Worm (Caenorhabditis elegans): ENCODE measurements around the gene nlp-50.

The nlp-50 gene

DNA sequence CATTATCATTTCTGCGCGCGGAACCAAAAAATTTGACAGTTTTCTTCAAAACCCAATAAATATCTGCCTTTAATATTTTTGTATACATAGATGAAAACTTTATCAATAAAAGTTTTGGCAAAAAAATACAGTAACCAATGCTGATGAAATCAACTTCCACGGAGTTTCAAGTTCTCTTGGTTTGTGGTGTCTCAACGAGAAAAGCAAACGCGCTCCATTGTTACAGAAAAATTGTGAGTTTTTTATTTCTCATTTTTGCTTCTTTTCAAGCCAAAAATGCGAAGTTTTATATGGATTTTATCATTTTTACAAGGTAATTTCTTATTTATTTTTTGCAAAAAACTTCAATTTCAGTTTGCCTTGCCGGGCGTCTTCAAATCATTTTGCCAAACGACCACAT lies 30.2 kb upstream of the nlp-50 start, which contains the start of gene T14B4.3 (continued):
- TF ChIP-seq sma-9 (GFP tag; optimal IDR thresholded peaks at IDR 0.05) (peak; percentile 51), sma-9 (tag; optimal IDR thresholded peaks at IDR 0.05) (no peak), unc-39 (tag; optimal IDR thresholded peaks at IDR 0.05) (no peak), ztf-4 (tag; optimal IDR thresholded peaks at IDR 0.05) (no peak), unc-55 (GFP tag; optimal IDR thresholded peaks at IDR 0.05) (peak; percentile 87), blmp-1 (tag; optimal IDR thresholded peaks at IDR 0.05; ENCODE audit: insufficient read depth) (no peak), mbf-1 (tag; optimal IDR thresholded peaks at IDR 0.05) (no peak), ZK546.5 (tag; optimal IDR thresholded peaks at IDR 0.05) (no peak)

ce11 chrII:6736066-6736465 lies 28.8 kb upstream of the nlp-50 start, which contains the start of gene mrps-18.C:
Gene mrps-18.C, plus strand, starts transcription at chrII:6736203.
- TF ChIP-seq alr-1 (tag; optimal IDR thresholded peaks at IDR 0.05), result no peak
- TF ChIP-seq nhr-129 (tag; optimal IDR thresholded peaks at IDR 0.05), result no peak
- no peak for TF ChIP-seq lin-39 (tag; optimal IDR thresholded peaks at IDR 0.05)
- no peak for TF ChIP-seq unc-55 (GFP tag; optimal IDR thresholded peaks at IDR 0.05)
- no peak for TF ChIP-seq mdl-1 (tag; optimal IDR thresholded peaks at IDR 0.05)
- no peak for TF ChIP-seq peb-1 (tag; optimal IDR thresholded peaks at IDR 0.05)
- TF ChIP-seq ceh-16 (tag; optimal IDR thresholded peaks at IDR 0.05), result no peak
- no peak for TF ChIP-seq nhr-12 (tag; optimal IDR thresholded peaks at IDR 0.05)
- no peak for TF ChIP-seq ztf-11 (tag; optimal IDR thresholded peaks at IDR 0.05)
- no peak for TF ChIP-seq nhr-77 (tag; optimal IDR thresholded peaks at IDR 0.05)
- TF ChIP-seq crh-2 (tag; optimal IDR thresholded peaks at IDR 0.05), result no peak
- TF ChIP-seq skn-1 (tag; optimal IDR thresholded peaks at IDR 0.05), result no peak
- no peak for TF ChIP-seq nhr-11 (tag; optimal IDR thresholded peaks at IDR 0.05)
- no peak for TF ChIP-seq C34F6.9 (tag; optimal IDR thresholded peaks at IDR 0.05)
- TF ChIP-seq aly-2 (tag; optimal IDR thresholded peaks at IDR 0.05), result no peak
- no peak for TF ChIP-seq Y55F3AM.14 (GFP tag; optimal IDR thresholded peaks at IDR 0.05)
- TF ChIP-seq R02D3.7 (tag; optimal IDR thresholded peaks at IDR 0.05), result no peak
- TF ChIP-seq nhr-237 (tag; optimal IDR thresholded peaks at IDR 0.05), result no peak
- TF ChIP-seq sma-3 (GFP tag; optimal IDR thresholded peaks at IDR 0.05), result no peak

ce11 chrII:6736604-6737003 lies 28.2 kb upstream of the nlp-50 start, which contains the start of gene T14B4.1:
Gene T14B4.1, plus strand, starts transcription at chrII:6736904.
- TF ChIP-seq nhr-21 (tag; optimal IDR thresholded peaks at IDR 0.05), result no peak
- TF ChIP-seq mdl-1 (tag; optimal IDR thresholded peaks at IDR 0.05), result no peak
- no peak for TF ChIP-seq nhr-129 (tag; optimal IDR thresholded peaks at IDR 0.05)
- no peak for TF ChIP-seq nhr-11 (tag; optimal IDR thresholded peaks at IDR 0.05)
- TF ChIP-seq sma-3 (GFP tag; optimal IDR thresholded peaks at IDR 0.05), result no peak
- no peak for TF ChIP-seq mab-5 (tag; optimal IDR thresholded peaks at IDR 0.05)
- no peak for TF ChIP-seq mbf-1 (tag; optimal IDR thresholded peaks at IDR 0.05)
- no peak for TF ChIP-seq ztf-11 (tag; optimal IDR thresholded peaks at IDR 0.05)
- TF ChIP-seq sma-9 (GFP tag; optimal IDR thresholded peaks at IDR 0.05), result no peak
- TF ChIP-seq sma-9 (tag; optimal IDR thresholded peaks at IDR 0.05), result no peak

DNA sequence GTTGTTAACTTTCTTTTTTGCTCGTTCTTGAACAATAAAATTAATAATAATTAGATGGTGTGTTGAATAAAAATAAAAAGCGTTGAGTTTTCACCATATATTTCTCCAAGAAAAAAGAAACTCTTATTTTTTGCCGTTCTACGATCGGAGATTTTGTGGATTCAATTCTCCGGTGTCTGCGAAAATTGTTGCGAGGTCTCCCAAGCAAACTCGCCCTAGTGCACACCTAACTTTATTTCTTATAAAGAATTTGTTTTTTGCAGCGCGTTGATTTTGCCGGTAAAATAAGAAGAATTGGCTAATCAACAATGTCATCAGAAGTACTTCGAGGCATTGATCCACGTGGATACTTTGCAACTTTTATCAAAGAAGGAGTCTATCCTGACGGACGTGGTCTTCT lies 23.4 kb upstream of the nlp-50 start, which contains the start of gene exos-8:
Gene exos-8 (plus strand): TSS at position 264 of the 400 bp plus-strand sequence.
- TF ChIP-seq nhr-11 (tag; optimal IDR thresholded peaks at IDR 0.05) (no peak), nhr-77 (tag; optimal IDR thresholded peaks at IDR 0.05) (no peak), ZK546.5 (tag; optimal IDR thresholded peaks at IDR 0.05) (no peak), mab-5 (tag; optimal IDR thresholded peaks at IDR 0.05) (no peak), alr-1 (tag; optimal IDR thresholded peaks at IDR 0.05) (no peak), nhr-12 (tag; optimal IDR thresholded peaks at IDR 0.05) (no peak), aly-2 (tag; optimal IDR thresholded peaks at IDR 0.05) (no peak), lin-13 (GFP tag; optimal IDR thresholded peaks at IDR 0.05) (peak; percentile 54), ztf-4 (tag; optimal IDR thresholded peaks at IDR 0.05) (no peak), lin-11 (tag; optimal IDR thresholded peaks at IDR 0.05) (no peak), crh-2 (tag; optimal IDR thresholded peaks at IDR 0.05) (peak; percentile 48), ztf-11 (tag; optimal IDR thresholded peaks at IDR 0.05) (no peak), nhr-237 (tag; optimal IDR thresholded peaks at IDR 0.05) (no peak), unc-39 (tag; optimal IDR thresholded peaks at IDR 0.05) (no peak), mbf-1 (tag; optimal IDR thresholded peaks at IDR 0.05) (no peak), sma-3 (GFP tag; optimal IDR thresholded peaks at IDR 0.05) (peak; percentile 57), ceh-16 (tag; optimal IDR thresholded peaks at IDR 0.05) (no peak), C34F6.9 (tag; optimal IDR thresholded peaks at IDR 0.05) (peak; percentile 68), nhr-25 (tag; optimal IDR thresholded peaks at IDR 0.05) (no peak), nhr-6 (tag; optimal IDR thresholded peaks at IDR 0.05) (no peak), Y55F3AM.14 (GFP tag; optimal IDR thresholded peaks at IDR 0.05) (no peak), F13H6.1 (tag; optimal IDR thresholded peaks at IDR 0.05) (peak; percentile 20), elt-1 (tag; optimal IDR thresholded peaks at IDR 0.05) (no peak), nhr-23 (tag; optimal IDR thresholded peaks at IDR 0.05) (no peak), ceh-82 (tag; optimal IDR thresholded peaks at IDR 0.05) (no peak), elt-3 (tag; optimal IDR thresholded peaks at IDR 0.05) (no peak), unc-55 (GFP tag; optimal IDR thresholded peaks at IDR 0.05) (no peak), R02D3.7 (tag; optimal IDR thresholded peaks at IDR 0.05) (no peak), nhr-129 (tag; optimal IDR thresholded peaks at IDR 0.05) (peak; percentile 65), zag-1 (tag; optimal IDR thresholded peaks at IDR 0.05) (peak; percentile 7), fos-1 (tag; optimal IDR thresholded peaks at IDR 0.05) (peak; percentile 32), gmeb-1 (tag; optimal IDR thresholded peaks at IDR 0.05) (no peak), dmd-4 (tag; optimal IDR thresholded peaks at IDR 0.05) (no peak), egl-27 (tag; optimal IDR thresholded peaks at IDR 0.05) (no peak), sma-9 (GFP tag; optimal IDR thresholded peaks at IDR 0.05) (peak; percentile 33), sma-9 (tag; optimal IDR thresholded peaks at IDR 0.05) (no peak), skn-1 (tag; optimal IDR thresholded peaks at IDR 0.05) (no peak), ztf-1 (GFP tag; conservative IDR thresholded peaks at IDR 0.05) (no peak), sem-4 (tag; optimal IDR thresholded peaks at IDR 0.05) (no peak), mdl-1 (tag; optimal IDR thresholded peaks at IDR 0.05) (no peak)

All from whole organism, L2 larva.